Worm (Caenorhabditis elegans) whole organism, L2 larva: ENCODE measurements around the gene nhr-59.

Experiments
- C34F6.9 ChIP-seq: fragments of 150-350 bp; optimal IDR thresholded peaks from 2 replicates; lab custom pipeline; 2014; ENCODE audit warnings: missing biosample characterization, missing genetic modification characterization
- F13H6.1 ChIP-seq: sonication (generic microtip); optimal IDR thresholded peaks from 2 replicates; lab custom pipeline; 2016; ENCODE audit warnings: missing genetic modification characterization, missing compliant biosample characterization
- R02D3.7 ChIP-seq: fragments of 150-350 bp; optimal IDR thresholded peaks from 2 replicates; lab custom pipeline; 2014; ENCODE audit warnings: missing biosample characterization, missing genetic modification characterization
- Y55F3AM.14 ChIP-seq: fragments of 200-800 bp; sonication (Bioruptor generic); optimal IDR thresholded peaks from 2 replicates; lab custom pipeline; 2018; ENCODE audit warnings: mild to moderate bottlenecking, missing genetic modification characterization, missing compliant biosample characterization
- ZK546.5 ChIP-seq: sonication (generic microtip); optimal IDR thresholded peaks from 2 replicates; lab custom pipeline; 2017; ENCODE audit warnings: missing biosample characterization, missing genetic modification characterization
- alr-1 ChIP-seq: fragments of 150-350 bp; optimal IDR thresholded peaks from 2 replicates; lab custom pipeline; 2014; ENCODE audit warnings: missing biosample characterization, missing genetic modification characterization
- aly-2 ChIP-seq: fragments of 150-350 bp; optimal IDR thresholded peaks from 2 replicates; lab custom pipeline; 2014; ENCODE audit warnings: missing biosample characterization, missing genetic modification characterization
- ama-1 ChIP-seq: fragments of 150-350 bp; optimal IDR thresholded peaks from 2 replicates; lab custom pipeline; 2018; ENCODE audit warnings: inconsistent platforms
- blmp-1 ChIP-seq: sonication (generic microtip); optimal IDR thresholded peaks from 2 replicates; lab custom pipeline; 2017; ENCODE audit warnings: missing genetic modification characterization, mild to moderate bottlenecking, missing compliant biosample characterization, antibody characterized with exemption, moderate library complexity; ENCODE audit not compliant: insufficient read depth
- ceh-16 ChIP-seq: fragments of 150-350 bp; optimal IDR thresholded peaks from 2 replicates; lab custom pipeline; 2014; ENCODE audit warnings: missing biosample characterization, missing genetic modification characterization
- ceh-82 ChIP-seq: fragments of 150-350 bp; optimal IDR thresholded peaks from 2 replicates; lab custom pipeline; 2014; ENCODE audit warnings: missing biosample characterization, missing genetic modification characterization
- crh-2 ChIP-seq: sonication (generic microtip); optimal IDR thresholded peaks from 2 replicates; lab custom pipeline; 2017; ENCODE audit warnings: missing biosample characterization, missing genetic modification characterization
- dmd-4 ChIP-seq: sonication (generic microtip); optimal IDR thresholded peaks from 2 replicates; lab custom pipeline; 2017; ENCODE audit warnings: missing biosample characterization, missing genetic modification characterization
- egl-27 ChIP-seq: sonication (generic microtip); optimal IDR thresholded peaks from 3 replicates; lab custom pipeline; 2017; ENCODE audit warnings: missing biosample characterization, missing genetic modification reagents, missing genetic modification characterization
- elt-1 ChIP-seq: fragments of 150-350 bp; optimal IDR thresholded peaks from 2 replicates; lab custom pipeline; 2014; ENCODE audit warnings: missing biosample characterization, missing genetic modification characterization
- elt-3 ChIP-seq: sonication (generic microtip); optimal IDR thresholded peaks from 2 replicates; lab custom pipeline; 2017; ENCODE audit warnings: missing biosample characterization, missing genetic modification characterization
- fos-1 ChIP-seq: fragments of 150-350 bp; optimal IDR thresholded peaks from 2 replicates; lab custom pipeline; 2014; ENCODE audit warnings: missing biosample characterization, missing genetic modification characterization
- gmeb-1 ChIP-seq: fragments of 150-350 bp; optimal IDR thresholded peaks from 2 replicates; lab custom pipeline; 2014; ENCODE audit warnings: missing biosample characterization, missing genetic modification characterization
- lin-11 ChIP-seq: fragments of 150-350 bp; sonication (generic microtip); optimal IDR thresholded peaks from 2 replicates; lab custom pipeline; 2014; ENCODE audit warnings: missing biosample characterization, missing genetic modification characterization, inconsistent platforms, mixed read lengths
- lin-39 ChIP-seq: fragments of 150-350 bp; optimal IDR thresholded peaks from 2 replicates; lab custom pipeline; 2014; ENCODE audit warnings: missing biosample characterization, missing genetic modification reagents, missing genetic modification characterization
- lsy-2 ChIP-seq, 2 experiments: fragments of 150-350 bp in 1 of 2; sonication (generic microtip) in 1 of 2; optimal IDR thresholded peaks; 2 replicates each; lab custom pipeline; 2014 to 2017; ENCODE audit warnings: missing biosample characterization in 2 of 2, missing genetic modification characterization in 2 of 2
- mab-5 ChIP-seq: fragments of 150-350 bp; optimal IDR thresholded peaks from 2 replicates; lab custom pipeline; 2014; ENCODE audit warnings: missing biosample characterization, missing genetic modification characterization
- mbf-1 ChIP-seq: sonication (generic microtip); optimal IDR thresholded peaks from 2 replicates; lab custom pipeline; 2017; ENCODE audit warnings: missing biosample characterization, missing genetic modification characterization
- nhr-10 ChIP-seq: sonication (generic microtip); optimal IDR thresholded peaks from 2 replicates; lab custom pipeline; 2017; ENCODE audit warnings: missing biosample characterization, missing genetic modification characterization
- nhr-11 ChIP-seq: fragments of 150-350 bp; optimal IDR thresholded peaks from 2 replicates; lab custom pipeline; 2014; ENCODE audit warnings: missing biosample characterization, missing genetic modification characterization
- nhr-12 ChIP-seq: fragments of 150-350 bp; optimal IDR thresholded peaks from 2 replicates; lab custom pipeline; 2014; ENCODE audit warnings: missing biosample characterization, missing genetic modification characterization
- nhr-129 ChIP-seq: fragments of 150-350 bp; optimal IDR thresholded peaks from 2 replicates; lab custom pipeline; 2014; ENCODE audit warnings: missing biosample characterization, missing genetic modification characterization
- nhr-21 ChIP-seq: fragments of 150-350 bp; optimal IDR thresholded peaks from 2 replicates; lab custom pipeline; 2014; ENCODE audit warnings: missing biosample characterization, missing genetic modification characterization
- nhr-23 ChIP-seq: fragments of 150-350 bp; optimal IDR thresholded peaks from 2 replicates; lab custom pipeline; 2014; ENCODE audit warnings: missing biosample characterization, missing genetic modification reagents, missing genetic modification characterization
- nhr-6 ChIP-seq: fragments of 150-350 bp; optimal IDR thresholded peaks from 2 replicates; lab custom pipeline; 2014; ENCODE audit warnings: missing biosample characterization, missing genetic modification characterization
- nhr-77 ChIP-seq: fragments of 150-350 bp; optimal IDR thresholded peaks from 2 replicates; lab custom pipeline; 2014; ENCODE audit warnings: missing biosample characterization, missing genetic modification characterization
- peb-1 ChIP-seq: fragments of 150-350 bp; optimal IDR thresholded peaks from 2 replicates; lab custom pipeline; 2014; ENCODE audit warnings: missing biosample characterization, missing genetic modification characterization
- sem-4 ChIP-seq: fragments of 150-350 bp; optimal IDR thresholded peaks from 2 replicates; lab custom pipeline; 2014; ENCODE audit warnings: missing biosample characterization, missing genetic modification reagents, missing genetic modification characterization
- skn-1 ChIP-seq: sonication (generic microtip); optimal IDR thresholded peaks from 2 replicates; lab custom pipeline; 2017; ENCODE audit warnings: missing biosample characterization, missing genetic modification characterization
- sma-3 ChIP-seq: sonication (generic microtip); optimal IDR thresholded peaks from 2 replicates; lab custom pipeline; 2016; ENCODE audit warnings: missing genetic modification reagents, missing genetic modification characterization, missing compliant biosample characterization
- sma-9 ChIP-seq, 2 experiments: fragments of 150-350 bp in 1 of 2; sonication (generic microtip) in 1 of 2; optimal IDR thresholded peaks; 2 replicates each; lab custom pipeline; 2014 to 2016; ENCODE audit warnings: missing genetic modification characterization in 2 of 2, mild to moderate bottlenecking in 1 of 2, missing biosample characterization in 1 of 2, missing compliant biosample characterization in 1 of 2, missing genetic modification reagents in 1 of 2, moderate library complexity in 1 of 2
- snpc-4 ChIP-seq: fragments of 150-350 bp; optimal IDR thresholded peaks from 2 replicates; lab custom pipeline; 2014; ENCODE audit warnings: missing biosample characterization, missing genetic modification characterization
- unc-39 ChIP-seq: fragments of 150-350 bp; optimal IDR thresholded peaks from 2 replicates; lab custom pipeline; 2014; ENCODE audit warnings: missing biosample characterization, missing genetic modification characterization
- unc-62 ChIP-seq: fragments of 150-350 bp; optimal IDR thresholded peaks from 2 replicates; lab custom pipeline; 2014; ENCODE audit warnings: missing biosample characterization, missing genetic modification reagents, missing genetic modification characterization
- zag-1 ChIP-seq: fragments of 150-350 bp; optimal IDR thresholded peaks from 2 replicates; lab custom pipeline; 2014; ENCODE audit warnings: missing biosample characterization, missing genetic modification characterization
- ztf-1 ChIP-seq: fragments of 200-800 bp; sonication (Bioruptor generic); conservative IDR thresholded peaks from 2 replicates; pipeline ENCODE4 v1.3.6; 2022; ENCODE audit warnings: missing genetic modification characterization, missing compliant biosample characterization
- ztf-11 ChIP-seq: sonication (generic microtip); optimal IDR thresholded peaks from 2 replicates; lab custom pipeline; 2017; ENCODE audit warnings: missing biosample characterization, missing genetic modification characterization
- ztf-4 ChIP-seq: fragments of 150-350 bp; optimal IDR thresholded peaks from 2 replicates; lab custom pipeline; 2014; ENCODE audit warnings: missing biosample characterization, missing genetic modification characterization

Gene nhr-59

ce11 chrV:2251774-2252173 lies 26.3 kb downstream of the nhr-59 start:
- TF ChIP-seq ztf-1 (GFP tag; lab: Robert Waterston, UW) (no peak), zag-1 (tag; lab: Kevin White, UChicago) (no peak), dmd-4 (tag; lab: Kevin White, UChicago) (no peak), fos-1 (tag; lab: Kevin White, UChicago) (peak; percentile 11)

- no peak for TF ChIP-seq ztf-11 (tag; lab: Kevin White, UChicago)
- no peak for TF ChIP-seq sem-4
- no peak for TF ChIP-seq nhr-6 (tag; lab: Kevin White, UChicago)
- TF ChIP-seq C34F6.9: peak; percentile 17
- TF ChIP-seq lin-11 (tag; lab: Kevin White, UChicago): no peak
- peak; percentile 59 for TF ChIP-seq nhr-129 (tag; lab: Kevin White, UChicago)
- no peak for TF ChIP-seq blmp-1 (tag; lab: Kevin White, UChicago)
- TF ChIP-seq snpc-4 (tag; lab: Kevin White, UChicago): no peak
- no peak for TF ChIP-seq ceh-16 (tag; lab: Kevin White, UChicago)
- TF ChIP-seq crh-2 (tag; lab: Kevin White, UChicago): peak; percentile 46
- TF ChIP-seq Y55F3AM.14 (GFP tag; lab: Kevin White, UChicago): no peak
- TF ChIP-seq fos-1 (tag; lab: Kevin White, UChicago): peak; percentile 81
- TF ChIP-seq zag-1 (tag; lab: Kevin White, UChicago): no peak
- TF ChIP-seq nhr-12 (tag; lab: Kevin White, UChicago): no peak
- TF ChIP-seq gmeb-1 (tag; lab: Kevin White, UChicago): peak; percentile 35
- TF ChIP-seq dmd-4 (tag; lab: Kevin White, UChicago): no peak
- no peak for TF ChIP-seq nhr-21 (tag; lab: Kevin White, UChicago)
- no peak for TF ChIP-seq ama-1 (lab: Kevin White, UChicago)
- no peak for TF ChIP-seq ztf-1 (GFP tag; lab: Robert Waterston, UW)
- TF ChIP-seq alr-1 (tag; lab: Kevin White, UChicago): no peak
- TF ChIP-seq sma-9 (GFP tag; optimal IDR thresholded peaks at IDR 0.05; lab: Kevin White, UChicago): peak; percentile 64
- no peak for TF ChIP-seq sma-9 (tag; optimal IDR thresholded peaks at IDR 0.05; lab: Kevin White, UChicago)
- no peak for TF ChIP-seq ztf-4
- no peak for TF ChIP-seq nhr-10 (tag; lab: Kevin White, UChicago)
- no peak for TF ChIP-seq F13H6.1 (tag; lab: Kevin White, UChicago)
- no peak for TF ChIP-seq unc-39
- no peak for TF ChIP-seq mbf-1
- TF ChIP-seq mab-5 (tag; lab: Kevin White, UChicago): no peak
- TF ChIP-seq elt-3 (tag; lab: Kevin White, UChicago): no peak
- peak; percentile 10 for TF ChIP-seq skn-1 (tag; lab: Kevin White, UChicago)
These were observed 27.9 kb downstream of the nhr-59 start, which contains the start of gene cyp-33C7 for ce11 chrV:2250126-2250590. TSS of gene cyp-33C7 (plus strand) at chrV:2250540.

ce11 chrV:2249310-2249709 lies 28.8 kb downstream of the nhr-59 start, which contains the start of gene cyp-33C6:
TSS of gene cyp-33C6 (minus strand) at chrV:2249410.
- no peak for TF ChIP-seq nhr-129 (tag; lab: Kevin White, UChicago)
- TF ChIP-seq, all 48 proteins: peak for 0

- no peak for TF ChIP-seq ztf-1 (GFP tag; lab: Robert Waterston, UW)
- TF ChIP-seq ztf-11 (tag; lab: Kevin White, UChicago): no peak
- no peak for TF ChIP-seq zag-1 (tag; lab: Kevin White, UChicago)
- no peak for TF ChIP-seq ZK546.5 (tag; lab: Kevin White, UChicago)
- no peak for TF ChIP-seq mbf-1
- no peak for TF ChIP-seq ceh-16 (tag; lab: Kevin White, UChicago)
- no peak for TF ChIP-seq ceh-82 (tag; lab: Kevin White, UChicago)
- TF ChIP-seq ztf-4: no peak
- no peak for TF ChIP-seq nhr-11 (tag; lab: Kevin White, UChicago)
- no peak for TF ChIP-seq lin-39 (tag; lab: Kevin White, UChicago)
- TF ChIP-seq dmd-4 (tag; lab: Kevin White, UChicago): no peak
- peak; percentile 5 for TF ChIP-seq sma-3 (GFP tag; lab: Kevin White, UChicago)
- no peak for TF ChIP-seq nhr-12 (tag; lab: Kevin White, UChicago)
- no peak for TF ChIP-seq R02D3.7 (tag; lab: Kevin White, UChicago)
- no peak for TF ChIP-seq C34F6.9
- TF ChIP-seq nhr-23 (tag; lab: Kevin White, UChicago): no peak
- TF ChIP-seq egl-27 (tag; lab: Kevin White, UChicago): no peak
- peak; percentile 26 for TF ChIP-seq nhr-129 (tag; lab: Kevin White, UChicago)
- TF ChIP-seq elt-3 (tag; lab: Kevin White, UChicago): no peak
- TF ChIP-seq nhr-77 (tag; lab: Kevin White, UChicago): no peak
- TF ChIP-seq crh-2 (tag; lab: Kevin White, UChicago): no peak
- TF ChIP-seq sem-4: no peak
- TF ChIP-seq lsy-2 (tag; optimal IDR thresholded peaks at IDR 0.05; lab: Kevin White, UChicago): no peak
- peak; percentile 44 for TF ChIP-seq fos-1 (tag; lab: Kevin White, UChicago)
- no peak for TF ChIP-seq aly-2 (tag; lab: Kevin White, UChicago)
- no peak for TF ChIP-seq unc-39
- TF ChIP-seq sma-9 (GFP tag; optimal IDR thresholded peaks at IDR 0.05; lab: Kevin White, UChicago): peak; percentile 74
- TF ChIP-seq sma-9 (tag; optimal IDR thresholded peaks at IDR 0.05; lab: Kevin White, UChicago): no peak
- no peak for TF ChIP-seq peb-1 (tag; lab: Kevin White, UChicago)
- TF ChIP-seq blmp-1 (tag; lab: Kevin White, UChicago): no peak
- TF ChIP-seq gmeb-1 (tag; lab: Kevin White, UChicago): peak; percentile 28
- TF ChIP-seq unc-62 (GFP tag; lab: Kevin White, UChicago): no peak
- no peak for TF ChIP-seq nhr-10 (tag; lab: Kevin White, UChicago)
- no peak for TF ChIP-seq nhr-6 (tag; lab: Kevin White, UChicago)
- no peak for TF ChIP-seq lin-11 (tag; lab: Kevin White, UChicago)
- TF ChIP-seq elt-1 (tag; lab: Kevin White, UChicago): no peak
These were observed 33.3 kb downstream of the nhr-59 start, which contains the start of gene cyp-33C5 for ce11 chrV:2244751-2245150. TSS of gene cyp-33C5 (plus strand) at chrV:2245004.
